Worm (Caenorhabditis elegans) whole organism, L4/young adult: ENCODE data around the gene F26G1.1.

Experiments used
- W03F9.2 ChIP-seq: fragments of 150-350 bp; optimal IDR thresholded peaks from 2 replicates; lab custom pipeline; 2014; ENCODE audit warnings: missing biosample characterization, missing genetic modification characterization
- dao-5 ChIP-seq: sonication (generic microtip); optimal IDR thresholded peaks from 2 replicates; lab custom pipeline; 2016; ENCODE audit warnings: missing genotype, missing genetic modification characterization, moderate library complexity, missing compliant biosample characterization
- him-1 ChIP-seq: sonication (generic microtip); optimal IDR thresholded peaks from 2 replicates; lab custom pipeline; 2016; ENCODE audit warnings: missing genotype, missing genetic modification reagents, missing genetic modification characterization, missing compliant biosample characterization

DNA sequence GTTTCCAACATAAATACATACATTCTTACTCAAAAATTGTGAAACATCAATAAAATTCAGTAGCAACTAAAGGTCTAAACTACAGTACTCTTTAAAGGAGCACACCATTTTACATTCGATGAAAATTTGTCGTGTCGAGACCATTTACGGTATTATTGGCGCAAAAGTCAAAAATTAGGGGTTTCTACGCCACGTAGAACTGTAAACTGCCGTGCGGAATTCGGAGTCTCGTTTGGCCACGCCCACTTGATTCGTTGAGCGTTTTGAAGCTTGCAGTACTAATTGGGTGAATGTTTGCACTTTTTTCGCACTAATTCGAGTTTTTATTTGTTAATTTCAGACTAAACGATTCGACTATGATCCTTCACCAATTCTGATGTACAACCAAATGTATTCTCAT is 731 bp upstream of the F26G1.1 start:
- TF ChIP-seq W03F9.2 (tag; lab: Kevin White, UChicago) = no peak
- TF ChIP-seq dao-5 (tag; lab: Kevin White, UChicago) = no peak
- no peak for TF ChIP-seq him-1 (tag; lab: Kevin White, UChicago)
